Worm (Caenorhabditis elegans) whole organism, late embryonic: Measurements from ENCODE around the gene pir-1.

Experiments used
- Y22D7AL.16 ChIP-seq: sonication (generic microtip); optimal IDR thresholded peaks from 2 replicates; lab custom pipeline; 2016; ENCODE audit warnings: missing genetic modification characterization, missing compliant biosample characterization
- ahr-1 ChIP-seq: sonication (generic microtip); optimal IDR thresholded peaks from 2 replicates; lab custom pipeline; 2016; ENCODE audit warnings: missing genetic modification characterization, missing compliant biosample characterization
- ama-1 ChIP-seq: fragments of 150-350 bp; optimal IDR thresholded peaks from 2 replicates; lab custom pipeline; 2014
- ceh-18 ChIP-seq: sonication (generic microtip); optimal IDR thresholded peaks from 2 replicates; lab custom pipeline; 2016; ENCODE audit warnings: missing genetic modification characterization, missing compliant biosample characterization
- ceh-2 ChIP-seq: sonication (generic microtip); optimal IDR thresholded peaks from 2 replicates; lab custom pipeline; 2016; ENCODE audit warnings: missing genotype, missing genetic modification characterization, missing compliant biosample characterization
- ceh-22 ChIP-seq: sonication (generic microtip); optimal IDR thresholded peaks from 2 replicates; lab custom pipeline; 2017; ENCODE audit warnings: missing biosample characterization, missing genetic modification characterization
- ceh-30 ChIP-seq: fragments of 150-350 bp; optimal IDR thresholded peaks from 2 replicates; lab custom pipeline; 2014; ENCODE audit warnings: missing biosample characterization, missing genetic modification characterization
- ceh-31 ChIP-seq: sonication (generic microtip); optimal IDR thresholded peaks from 2 replicates; lab custom pipeline; 2016; ENCODE audit warnings: missing genetic modification characterization, missing compliant biosample characterization
- ceh-34 ChIP-seq: sonication (generic microtip); optimal IDR thresholded peaks from 2 replicates; lab custom pipeline; 2016; ENCODE audit warnings: mild to moderate bottlenecking, missing genetic modification characterization, missing compliant biosample characterization
- ceh-48 ChIP-seq: sonication (generic microtip); optimal IDR thresholded peaks from 2 replicates; lab custom pipeline; 2016; ENCODE audit warnings: missing genetic modification characterization, inconsistent platforms, missing compliant biosample characterization
- ceh-6 ChIP-seq: fragments of 200-800 bp; sonication (Bioruptor generic); optimal IDR thresholded peaks from 2 replicates; lab custom pipeline; 2018; ENCODE audit warnings: mild to moderate bottlenecking, missing genetic modification characterization, missing compliant biosample characterization
- ceh-9 ChIP-seq: sonication (generic microtip); optimal IDR thresholded peaks from 2 replicates; lab custom pipeline; 2016; ENCODE audit warnings: mild to moderate bottlenecking, missing genetic modification characterization, inconsistent platforms, missing compliant biosample characterization
- che-1 ChIP-seq: sonication (generic microtip); optimal IDR thresholded peaks from 2 replicates; lab custom pipeline; 2016; ENCODE audit warnings: mild to moderate bottlenecking, missing genetic modification characterization, missing compliant biosample characterization
- dmd-4 ChIP-seq: sonication (generic microtip); optimal IDR thresholded peaks from 2 replicates; lab custom pipeline; 2016; ENCODE audit warnings: borderline replicate concordance, missing genetic modification characterization, missing compliant biosample characterization
- dve-1 ChIP-seq: sonication (generic microtip); optimal IDR thresholded peaks from 2 replicates; lab custom pipeline; 2017; ENCODE audit warnings: antibody characterized with exemption, mild to moderate bottlenecking, missing genetic modification characterization, missing compliant biosample characterization
- elt-2 ChIP-seq: sonication (generic microtip); optimal IDR thresholded peaks from 2 replicates; lab custom pipeline; 2016; ENCODE audit warnings: missing genetic modification reagents, missing genetic modification characterization, missing compliant biosample characterization
- ets-4 ChIP-seq: sonication (generic microtip); optimal IDR thresholded peaks from 2 replicates; lab custom pipeline; 2016; ENCODE audit warnings: missing genetic modification characterization, missing compliant biosample characterization
- eyg-1 ChIP-seq: sonication (generic microtip); optimal IDR thresholded peaks from 2 replicates; lab custom pipeline; 2016; ENCODE audit warnings: missing genotype, missing genetic modification characterization, missing compliant biosample characterization
- fax-1 ChIP-seq: sonication (generic microtip); optimal IDR thresholded peaks from 2 replicates; lab custom pipeline; 2016; ENCODE audit warnings: missing genotype, missing genetic modification characterization, missing compliant biosample characterization
- fkh-10 ChIP-seq: fragments of 150-350 bp; optimal IDR thresholded peaks from 2 replicates; lab custom pipeline; 2014; ENCODE audit warnings: missing biosample characterization, missing genetic modification reagents, missing genetic modification characterization
- fkh-6 ChIP-seq: sonication (generic microtip); optimal IDR thresholded peaks from 2 replicates; lab custom pipeline; 2016; ENCODE audit warnings: missing genetic modification characterization, missing compliant biosample characterization
- hlh-13 ChIP-seq: fragments of 200-800 bp; sonication (Bioruptor generic); optimal IDR thresholded peaks from 2 replicates; lab custom pipeline; 2018; ENCODE audit warnings: mild to moderate bottlenecking, missing genetic modification characterization, missing compliant biosample characterization
- hlh-30 ChIP-seq: sonication (generic microtip); optimal IDR thresholded peaks from 2 replicates; lab custom pipeline; 2017; ENCODE audit warnings: antibody characterized with exemption, missing genetic modification characterization, missing compliant biosample characterization; ENCODE audit not compliant: insufficient read depth
- hlh-6 ChIP-seq: sonication (generic microtip); optimal IDR thresholded peaks from 2 replicates; lab custom pipeline; 2016; ENCODE audit warnings: missing genotype, missing genetic modification characterization, missing compliant biosample characterization
- hlh-8 ChIP-seq: sonication (generic microtip); optimal IDR thresholded peaks from 2 replicates; lab custom pipeline; 2016; ENCODE audit warnings: missing genotype, missing genetic modification characterization, missing compliant biosample characterization
- nfya-1 ChIP-seq: sonication (generic microtip); optimal IDR thresholded peaks from 2 replicates; lab custom pipeline; 2017; ENCODE audit warnings: missing genetic modification characterization, mild to moderate bottlenecking, missing compliant biosample characterization, antibody characterized with exemption, moderate library complexity
- nhr-232 ChIP-seq: sonication (generic microtip); optimal IDR thresholded peaks from 2 replicates; lab custom pipeline; 2016; ENCODE audit warnings: missing genetic modification characterization, missing compliant biosample characterization
- npax-4 ChIP-seq: sonication (generic microtip); optimal IDR thresholded peaks from 2 replicates; lab custom pipeline; 2016; ENCODE audit warnings: missing genetic modification characterization, missing compliant biosample characterization
- pat-9 ChIP-seq: fragments of 200-800 bp; sonication (Bioruptor generic); optimal IDR thresholded peaks from 2 replicates; lab custom pipeline; 2018; ENCODE audit warnings: mild to moderate bottlenecking, missing genetic modification characterization, moderate library complexity, missing compliant biosample characterization
- pax-1 ChIP-seq: fragments of 150-350 bp; optimal IDR thresholded peaks from 2 replicates; lab custom pipeline; 2014; ENCODE audit warnings: missing biosample characterization, missing genetic modification characterization
- pha-4 ChIP-seq: fragments of 150-350 bp; optimal IDR thresholded peaks from 2 replicates; lab custom pipeline; 2018; ENCODE audit warnings: missing biosample characterization, missing genetic modification reagents, missing genetic modification characterization
- pqm-1 ChIP-seq: sonication (generic microtip); optimal IDR thresholded peaks from 2 replicates; lab custom pipeline; 2016; ENCODE audit warnings: missing genetic modification characterization, missing compliant biosample characterization
- pros-1 ChIP-seq: fragments of 150-350 bp; optimal IDR thresholded peaks from 2 replicates; lab custom pipeline; 2014; ENCODE audit warnings: missing biosample characterization, missing genetic modification reagents, missing genetic modification characterization
- rnt-1 ChIP-seq: sonication (generic microtip); optimal IDR thresholded peaks from 2 replicates; lab custom pipeline; 2016; ENCODE audit warnings: missing genetic modification characterization, missing compliant biosample characterization
- syd-9 ChIP-seq: sonication (generic microtip); optimal IDR thresholded peaks from 2 replicates; lab custom pipeline; 2016; ENCODE audit warnings: mild to moderate bottlenecking, missing genetic modification characterization, moderate library complexity, missing compliant biosample characterization
- tbx-7 ChIP-seq: sonication (generic microtip); optimal IDR thresholded peaks from 2 replicates; lab custom pipeline; 2016; ENCODE audit warnings: missing genotype, missing genetic modification characterization, missing compliant biosample characterization
- ttx-3 ChIP-seq: sonication (generic microtip); optimal IDR thresholded peaks from 2 replicates; lab custom pipeline; 2016; ENCODE audit warnings: missing genetic modification reagents, missing genetic modification characterization, missing compliant biosample characterization
- unc-42 ChIP-seq: sonication (generic microtip); optimal IDR thresholded peaks from 2 replicates; lab custom pipeline; 2016; ENCODE audit warnings: missing genotype, missing genetic modification characterization, missing compliant biosample characterization
- zip-5 ChIP-seq: sonication (generic microtip); optimal IDR thresholded peaks from 2 replicates; lab custom pipeline; 2016; ENCODE audit warnings: missing genetic modification characterization, missing compliant biosample characterization

pir-1 gene

ce11 chrII:9160197-9160806, 16.8 kb upstream of the pir-1 start:
- no peak for TF ChIP-seq fkh-10 (GFP tag; lab: Kevin White, UChicago)
- no peak for TF ChIP-seq ceh-31 (tag; lab: Kevin White, UChicago)
- TF ChIP-seq fkh-6 (tag; lab: Kevin White, UChicago): no peak
- no peak for TF ChIP-seq fax-1 (tag; lab: Kevin White, UChicago)
- TF ChIP-seq ceh-6 (GFP tag; lab: Kevin White, UChicago): no peak
- no peak for TF ChIP-seq ceh-9 (tag; lab: Kevin White, UChicago)
- no peak for TF ChIP-seq pha-4 (tag; lab: Kevin White, UChicago)
- TF ChIP-seq ceh-2: no peak
- no peak for TF ChIP-seq Y22D7AL.16
- no peak for TF ChIP-seq hlh-13
- no peak for TF ChIP-seq pqm-1 (tag; lab: Kevin White, UChicago)
- TF ChIP-seq dmd-4: no peak
- no peak for TF ChIP-seq che-1 (tag; lab: Kevin White, UChicago)
- TF ChIP-seq pat-9: no peak
- no peak for TF ChIP-seq tbx-7 (tag; lab: Kevin White, UChicago)
- no peak for TF ChIP-seq zip-5
- TF ChIP-seq syd-9 (tag; lab: Kevin White, UChicago): no peak

- TF ChIP-seq pax-1 (tag; lab: Kevin White, UChicago): no peak
- no peak for TF ChIP-seq rnt-1 (tag; lab: Kevin White, UChicago)
- no peak for TF ChIP-seq unc-42 (tag; lab: Kevin White, UChicago)
- no peak for TF ChIP-seq ahr-1 (tag; lab: Kevin White, UChicago)
- no peak for TF ChIP-seq ttx-3 (tag; lab: Kevin White, UChicago)
- no peak for TF ChIP-seq tbx-7 (tag; lab: Kevin White, UChicago)
- no peak for TF ChIP-seq fkh-6 (tag; lab: Kevin White, UChicago)
- TF ChIP-seq ceh-22: no peak
- no peak for TF ChIP-seq nfya-1
- no peak for TF ChIP-seq npax-4 (tag; lab: Kevin White, UChicago)
- no peak for TF ChIP-seq ets-4 (tag; lab: Kevin White, UChicago)
- TF ChIP-seq eyg-1: no peak
- no peak for TF ChIP-seq ceh-48
- TF ChIP-seq elt-2 (tag; lab: Kevin White, UChicago): no peak
- no peak for TF ChIP-seq hlh-8 (tag; lab: Kevin White, UChicago)
- no peak for TF ChIP-seq pros-1 (tag; lab: Kevin White, UChicago)
Measured at ce11 chrII:9161023-9161422, 16.1 kb upstream of the pir-1 start, which contains the start of gene rhy-1. Gene rhy-1 (plus strand): TSS chrII:9161379.

ce11 chrII:9163348-9163747, 13.8 kb upstream of the pir-1 start:
- no peak for TF ChIP-seq hlh-6 (tag; lab: Kevin White, UChicago)
- no peak for TF ChIP-seq ceh-34 (tag; lab: Kevin White, UChicago)
- TF ChIP-seq ama-1 (lab: Kevin White, UChicago): peak; percentile 52
- TF ChIP-seq tbx-7 (tag; lab: Kevin White, UChicago): no peak
- TF ChIP-seq hlh-30 (tag; lab: Kevin White, UChicago): no peak
- TF ChIP-seq dve-1 (tag; lab: Kevin White, UChicago): no peak

ce11 chrII:9165762-9166460, 11.2 kb upstream of the pir-1 start, which contains the start of gene W07A12.8:
Gene W07A12.8 (minus strand): TSS chrII:9165812.
- TF ChIP-seq ceh-18 (tag; lab: Kevin White, UChicago) (no peak), ceh-9 (tag; lab: Kevin White, UChicago) (no peak), ceh-30 (no peak), fkh-6 (tag; lab: Kevin White, UChicago) (no peak), unc-42 (tag; lab: Kevin White, UChicago) (peak; percentile 28), nhr-232 (tag; lab: Kevin White, UChicago) (no peak)
